Worm (Caenorhabditis elegans): Measurements from ENCODE around the gene ZK1098.3.

DNA sequence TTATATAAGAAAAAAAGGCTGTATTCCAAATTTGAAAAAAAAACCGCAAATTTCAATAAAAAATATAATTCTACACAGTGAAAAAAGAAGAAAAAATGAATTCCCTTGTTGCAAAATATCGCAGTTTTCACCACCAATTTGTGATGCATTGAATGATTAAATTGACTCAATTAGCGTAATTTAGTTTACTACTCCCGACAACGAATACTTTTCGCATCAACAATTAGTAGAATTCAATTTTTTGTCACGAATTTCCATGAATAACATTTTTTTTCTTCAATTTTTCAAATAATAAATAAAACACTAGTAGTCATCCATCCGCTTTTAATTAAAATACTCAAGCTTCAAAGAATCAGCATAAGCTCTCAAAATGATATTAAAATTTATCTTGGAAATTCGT is 46.8 kb upstream of the ZK1098.3 start:
- TF ChIP-seq lin-32 (GFP tag; optimal IDR thresholded peaks at IDR 0.05): no peak
- no peak for TF ChIP-seq ztf-11 (tag; optimal IDR thresholded peaks at IDR 0.05)
- no peak for TF ChIP-seq unc-62 (GFP tag; optimal IDR thresholded peaks at IDR 0.05)
- TF ChIP-seq nhr-28 (tag; optimal IDR thresholded peaks at IDR 0.05): no peak
- TF ChIP-seq elt-3 (tag; optimal IDR thresholded peaks at IDR 0.05): no peak
- no peak for TF ChIP-seq mep-1 (tag; optimal IDR thresholded peaks at IDR 0.05)
- TF ChIP-seq lsy-2 (tag; optimal IDR thresholded peaks at IDR 0.05): no peak
- no peak for TF ChIP-seq nhr-237 (tag; optimal IDR thresholded peaks at IDR 0.05)
- TF ChIP-seq elt-1 (tag; optimal IDR thresholded peaks at IDR 0.05; ENCODE audit: borderline replicate concordance, insufficient read depth): no peak
- TF ChIP-seq unc-39 (tag; optimal IDR thresholded peaks at IDR 0.05): no peak
- TF ChIP-seq snpc-4 (tag; optimal IDR thresholded peaks at IDR 0.05): no peak
- TF ChIP-seq ces-1 (GFP tag; optimal IDR thresholded peaks at IDR 0.05): peak; percentile 98
- TF ChIP-seq mab-5 (tag; optimal IDR thresholded peaks at IDR 0.05): no peak
